Fruit fly (Drosophila melanogaster) whole organism, prepupa: Measurements from ENCODE around the gene PIP82.
A peak's percentile ranks its signal among the peaks of the same experiment; 100 is the strongest.

Experiments used
- CG10669 ChIP-seq: fragments of 200-800 bp; sonication (Bioruptor generic); optimal IDR thresholded peaks from 3 replicates; lab custom pipeline; 2018; ENCODE audit warnings: missing biosample characterization, mild to moderate bottlenecking, missing genetic modification characterization, moderate library complexity
- CG6163 ChIP-seq: fragments of 200-800 bp; sonication (Bioruptor generic); IDR thresholded peaks from 3 replicates; pipeline ENCODE4 v1.3.6; 2022; ENCODE audit warnings: missing biosample characterization, missing genetic modification characterization
- Eip93F ChIP-seq: fragments of 200-800 bp; sonication (Bioruptor generic); optimal IDR thresholded peaks from 2 replicates; lab custom pipeline; 2016; ENCODE audit warnings: missing biosample characterization, mild to moderate bottlenecking, missing genetic modification characterization
- Gug ChIP-seq: fragments of 200-800 bp; sonication (Bioruptor generic); IDR thresholded peaks from 2 replicates; pipeline ENCODE4 v1.3.6; 2022; ENCODE audit warnings: missing biosample characterization, missing genetic modification characterization
- Met ChIP-seq: fragments of 200-800 bp; sonication (Bioruptor generic); optimal IDR thresholded peaks from 3 replicates; lab custom pipeline; 2016; ENCODE audit warnings: missing biosample characterization, missing genetic modification characterization
- cyc ChIP-seq: fragments of 200-800 bp; sonication (Bioruptor generic); optimal IDR thresholded peaks from 3 replicates; lab custom pipeline; 2016; ENCODE audit warnings: missing biosample characterization, missing genetic modification characterization
- fd85E ChIP-seq: fragments of 200-800 bp; sonication (Bioruptor generic); optimal IDR thresholded peaks from 3 replicates; lab custom pipeline; 2016; ENCODE audit warnings: missing biosample characterization, missing genetic modification characterization
- spab ChIP-seq: fragments of 200-800 bp; sonication (Bioruptor generic); optimal IDR thresholded peaks from 2 replicates; lab custom pipeline; 2017; ENCODE audit warnings: missing biosample characterization, mild to moderate bottlenecking, missing genetic modification characterization, missing genetic modification reagents
- topi ChIP-seq: fragments of 200-800 bp; sonication (Bioruptor generic); optimal IDR thresholded peaks from 3 replicates; lab custom pipeline; 2016; ENCODE audit warnings: missing biosample characterization, missing genetic modification characterization

dm6 chrX:8497604-8498232, 31.8 kb downstream of the PIP82 start:
- no peak for TF ChIP-seq fd85E (GFP tag; lab: Kevin White, UChicago)
- TF ChIP-seq Gug (GFP tag; lab: Robert Waterston, UW): no peak
- no peak for TF ChIP-seq Eip93F
- TF ChIP-seq spab (GFP tag; lab: Kevin White, UChicago): no peak
- TF ChIP-seq Met: peak; percentile 17
- peak; percentile 7 for TF ChIP-seq CG10669
- TF ChIP-seq topi: peak; percentile 10
- no peak for TF ChIP-seq CG6163
- TF ChIP-seq cyc: peak; percentile 20
